Worm (Caenorhabditis elegans) whole organism, young adult: ENCODE data around the gene F52H3.6.

ENCODE experiments used
- C06A6.2 ChIP-seq: fragments of 200-800 bp; sonication (Bioruptor generic); conservative IDR thresholded peaks from 2 replicates; pipeline ENCODE4 v1.3.6; 2022; ENCODE audit warnings: missing genetic modification characterization, missing compliant biosample characterization
- D2030.7 ChIP-seq: fragments of 200-800 bp; sonication (Bioruptor generic); IDR thresholded peaks from 2 replicates; pipeline ENCODE4 v1.3.6; 2022; ENCODE audit warnings: missing genetic modification reagents, missing genetic modification characterization, missing compliant biosample characterization
- F22D6.2 ChIP-seq: sonication (generic microtip); optimal IDR thresholded peaks from 2 replicates; lab custom pipeline; 2016; ENCODE audit warnings: mild to moderate bottlenecking, missing genetic modification characterization, missing compliant biosample characterization
- F33H1.4 ChIP-seq: fragments of 200-800 bp; sonication (Bioruptor generic); IDR thresholded peaks from 2 replicates; pipeline ENCODE4 v1.3.6; 2022; ENCODE audit warnings: missing genetic modification reagents, missing genetic modification characterization, missing compliant biosample characterization
- F57C9.4 ChIP-seq: sonication (generic microtip); optimal IDR thresholded peaks from 2 replicates; lab custom pipeline; 2017; ENCODE audit warnings: mild to moderate bottlenecking, missing genetic modification characterization, missing compliant biosample characterization
- K11D2.4 ChIP-seq: fragments of 200-800 bp; sonication (Bioruptor generic); IDR thresholded peaks from 2 replicates; pipeline ENCODE4 v1.3.6; 2022; ENCODE audit warnings: missing genetic modification reagents, missing genetic modification characterization, missing compliant biosample characterization
- Y53F4B.3 ChIP-seq: fragments of 200-800 bp; sonication (Bioruptor generic); IDR thresholded peaks from 2 replicates; pipeline ENCODE4 v1.3.6; 2022; ENCODE audit warnings: missing genetic modification reagents, missing genetic modification characterization, missing compliant biosample characterization
- ZK185.1 ChIP-seq: sonication (generic microtip); optimal IDR thresholded peaks from 2 replicates; lab custom pipeline; 2016; ENCODE audit warnings: mild to moderate bottlenecking, missing genetic modification characterization, missing compliant biosample characterization; ENCODE audit not compliant: poor library complexity, severe bottlenecking
- athp-1 ChIP-seq: sonication (generic microtip); optimal IDR thresholded peaks from 2 replicates; lab custom pipeline; 2017; ENCODE audit warnings: mild to moderate bottlenecking, missing genetic modification characterization, missing compliant biosample characterization
- attf-6 ChIP-seq: fragments of 200-800 bp; sonication (Bioruptor generic); IDR thresholded peaks from 2 replicates; pipeline ENCODE4 v1.3.6; 2022; ENCODE audit warnings: missing genetic modification reagents, missing genetic modification characterization, missing compliant biosample characterization
- ceh-27 ChIP-seq: fragments of 200-800 bp; sonication (Bioruptor generic); optimal IDR thresholded peaks from 2 replicates; lab custom pipeline; 2018; ENCODE audit warnings: mild to moderate bottlenecking, missing genetic modification characterization, moderate library complexity, missing compliant biosample characterization
- ceh-40 ChIP-seq: fragments of 200-800 bp; sonication (Bioruptor generic); IDR thresholded peaks from 2 replicates; pipeline ENCODE4 v1.3.6; 2022; ENCODE audit warnings: missing genetic modification characterization, missing compliant biosample characterization
- chd-7 ChIP-seq: sonication (generic microtip); optimal IDR thresholded peaks from 2 replicates; lab custom pipeline; 2016; ENCODE audit warnings: mild to moderate bottlenecking, missing genetic modification characterization, moderate library complexity, missing compliant biosample characterization
- dpl-1 ChIP-seq: fragments of 150-350 bp; optimal IDR thresholded peaks from 2 replicates; lab custom pipeline; 2014; ENCODE audit warnings: missing biosample characterization, missing genetic modification reagents, missing genetic modification characterization
- hlh-26 ChIP-seq: fragments of 200-800 bp; sonication (Bioruptor generic); conservative IDR thresholded peaks from 2 replicates; pipeline ENCODE4 v1.3.6; 2022; ENCODE audit warnings: missing genetic modification reagents, missing genetic modification characterization, missing compliant biosample characterization
- hrde-1 ChIP-seq: sonication (generic microtip); optimal IDR thresholded peaks from 2 replicates; lab custom pipeline; 2016; ENCODE audit warnings: missing genetic modification characterization, mild to moderate bottlenecking, missing compliant biosample characterization, moderate library complexity, missing genotype, missing genetic modification reagents, borderline replicate concordance
- hsf-1 ChIP-seq: fragments of 200-800 bp; sonication (Bioruptor generic); IDR thresholded peaks from 2 replicates; pipeline ENCODE4 v1.3.6; 2022; ENCODE audit warnings: missing genetic modification reagents, missing genetic modification characterization, missing compliant biosample characterization
- lag-1 ChIP-seq: fragments of 200-800 bp; sonication (Bioruptor generic); IDR thresholded peaks from 2 replicates; pipeline ENCODE4 v1.3.6; 2022; ENCODE audit warnings: missing genetic modification reagents, missing genetic modification characterization, missing compliant biosample characterization
- lin-54 ChIP-seq: fragments of 200-800 bp; sonication (Bioruptor generic); optimal IDR thresholded peaks from 2 replicates; lab custom pipeline; 2018; ENCODE audit warnings: mild to moderate bottlenecking, missing genetic modification characterization, missing compliant biosample characterization
- madf-10 ChIP-seq: sonication (generic microtip); optimal IDR thresholded peaks from 2 replicates; lab custom pipeline; 2016; ENCODE audit warnings: mild to moderate bottlenecking, missing genetic modification characterization, missing compliant biosample characterization
- madf-3 ChIP-seq: fragments of 200-800 bp; sonication (Bioruptor generic); IDR thresholded peaks from 2 replicates; pipeline ENCODE4 v1.3.6; 2022; ENCODE audit warnings: missing genetic modification reagents, missing genetic modification characterization, missing compliant biosample characterization
- nfyb-1 ChIP-seq: fragments of 200-800 bp; sonication (Bioruptor generic); IDR thresholded peaks from 2 replicates; pipeline ENCODE4 v1.3.6; 2022; ENCODE audit warnings: missing genetic modification reagents, missing genetic modification characterization, missing compliant biosample characterization
- nhr-27 ChIP-seq: fragments of 200-800 bp; sonication (Bioruptor generic); optimal IDR thresholded peaks from 2 replicates; lab custom pipeline; 2018; ENCODE audit warnings: mild to moderate bottlenecking, missing genetic modification characterization, moderate library complexity, missing compliant biosample characterization
- rcor-1 ChIP-seq: fragments of 200-800 bp; sonication (Bioruptor generic); IDR thresholded peaks from 2 replicates; pipeline ENCODE4 v1.3.6; 2022; ENCODE audit warnings: missing genetic modification reagents, missing genetic modification characterization, missing compliant biosample characterization
- snpc-1.1 ChIP-seq: sonication (generic microtip); optimal IDR thresholded peaks from 2 replicates; lab custom pipeline; 2017; ENCODE audit warnings: missing genetic modification characterization, mild to moderate bottlenecking, missing compliant biosample characterization, antibody characterized with exemption, moderate library complexity, missing genotype, missing genetic modification reagents; ENCODE audit not compliant: insufficient read depth
- tbx-9 ChIP-seq: sonication (generic microtip); optimal IDR thresholded peaks from 2 replicates; lab custom pipeline; 2016; ENCODE audit warnings: borderline replicate concordance, missing genetic modification characterization, inconsistent platforms, missing compliant biosample characterization
- xnd-1 ChIP-seq: sonication (generic microtip); optimal IDR thresholded peaks from 2 replicates; lab custom pipeline; 2016; ENCODE audit warnings: missing genotype, missing genetic modification reagents, missing genetic modification characterization, missing compliant biosample characterization
- ztf-18 ChIP-seq: sonication (generic microtip); optimal IDR thresholded peaks from 2 replicates; lab custom pipeline; 2016; ENCODE audit warnings: missing genotype, mild to moderate bottlenecking, missing genetic modification characterization, missing compliant biosample characterization
- ztf-22 ChIP-seq: fragments of 200-800 bp; sonication (Bioruptor generic); optimal IDR thresholded peaks from 2 replicates; lab custom pipeline; 2018; ENCODE audit warnings: mild to moderate bottlenecking, missing genetic modification characterization, moderate library complexity, missing compliant biosample characterization
- ztf-28 ChIP-seq: fragments of 200-800 bp; sonication (Bioruptor generic); IDR thresholded peaks from 2 replicates; pipeline ENCODE4 v1.3.6; 2022; ENCODE audit warnings: missing genetic modification reagents, missing genetic modification characterization, missing compliant biosample characterization

Gene F52H3.6

DNA sequence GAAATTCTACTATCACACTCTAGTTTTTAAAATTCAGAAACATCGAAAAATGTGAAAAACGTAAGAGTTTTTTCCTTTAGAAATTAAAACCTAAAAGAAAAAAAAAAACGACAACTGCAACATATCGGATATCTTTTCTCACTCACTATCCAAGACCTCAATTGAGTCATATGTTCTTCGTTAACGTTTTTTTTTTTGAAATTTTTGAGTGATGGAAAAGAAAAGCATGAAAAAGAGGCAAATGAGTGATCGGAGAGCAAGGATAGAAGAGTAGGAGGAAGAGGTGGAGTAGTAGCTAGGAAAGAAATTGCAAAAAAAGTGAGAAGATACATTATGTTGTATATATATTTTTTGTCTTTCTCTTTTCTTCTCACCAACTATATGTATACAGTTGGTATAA is 38.7 kb downstream of the F52H3.6 start:
- no peak for TF ChIP-seq dpl-1
- no peak for TF ChIP-seq hrde-1 (tag; lab: Kevin White, UChicago)
- no peak for TF ChIP-seq hsf-1 (GFP tag; lab: Robert Waterston, UW)
- no peak for TF ChIP-seq F33H1.4 (GFP tag; lab: Robert Waterston, UW)
- TF ChIP-seq madf-3 (GFP tag; lab: Robert Waterston, UW) = no peak
- no peak for TF ChIP-seq nhr-27 (tag; lab: Kevin White, UChicago)
- no peak for TF ChIP-seq hlh-26 (GFP tag; lab: Robert Waterston, UW)
- TF ChIP-seq, all 124 proteins: peak for 0

DNA sequence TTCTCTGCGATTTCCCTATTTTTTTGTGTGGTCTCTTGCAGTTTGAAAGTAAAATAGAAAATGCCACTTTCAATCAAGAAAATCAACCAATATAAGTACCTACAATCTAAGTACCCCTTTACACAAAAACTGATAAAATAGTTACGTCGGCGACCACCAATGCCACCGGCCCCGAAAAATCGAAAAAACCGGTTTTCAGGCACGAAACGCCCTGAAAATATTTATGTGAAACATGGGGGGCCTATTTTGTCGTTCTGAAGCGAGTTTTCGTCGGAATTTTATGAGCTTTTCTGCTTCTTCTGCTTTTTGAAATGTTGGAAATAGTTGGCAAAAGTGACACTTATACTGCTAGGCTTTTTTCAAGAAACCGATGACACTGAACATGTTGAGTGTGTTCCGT is 39.6 kb downstream of the F52H3.6 start:
- no peak for TF ChIP-seq xnd-1 (tag; lab: Kevin White, UChicago)
- TF ChIP-seq D2030.7 (GFP tag; lab: Robert Waterston, UW) = no peak
- no peak for TF ChIP-seq nfyb-1 (GFP tag; lab: Robert Waterston, UW)
- TF ChIP-seq ceh-40 (GFP tag; lab: Robert Waterston, UW) = no peak

DNA sequence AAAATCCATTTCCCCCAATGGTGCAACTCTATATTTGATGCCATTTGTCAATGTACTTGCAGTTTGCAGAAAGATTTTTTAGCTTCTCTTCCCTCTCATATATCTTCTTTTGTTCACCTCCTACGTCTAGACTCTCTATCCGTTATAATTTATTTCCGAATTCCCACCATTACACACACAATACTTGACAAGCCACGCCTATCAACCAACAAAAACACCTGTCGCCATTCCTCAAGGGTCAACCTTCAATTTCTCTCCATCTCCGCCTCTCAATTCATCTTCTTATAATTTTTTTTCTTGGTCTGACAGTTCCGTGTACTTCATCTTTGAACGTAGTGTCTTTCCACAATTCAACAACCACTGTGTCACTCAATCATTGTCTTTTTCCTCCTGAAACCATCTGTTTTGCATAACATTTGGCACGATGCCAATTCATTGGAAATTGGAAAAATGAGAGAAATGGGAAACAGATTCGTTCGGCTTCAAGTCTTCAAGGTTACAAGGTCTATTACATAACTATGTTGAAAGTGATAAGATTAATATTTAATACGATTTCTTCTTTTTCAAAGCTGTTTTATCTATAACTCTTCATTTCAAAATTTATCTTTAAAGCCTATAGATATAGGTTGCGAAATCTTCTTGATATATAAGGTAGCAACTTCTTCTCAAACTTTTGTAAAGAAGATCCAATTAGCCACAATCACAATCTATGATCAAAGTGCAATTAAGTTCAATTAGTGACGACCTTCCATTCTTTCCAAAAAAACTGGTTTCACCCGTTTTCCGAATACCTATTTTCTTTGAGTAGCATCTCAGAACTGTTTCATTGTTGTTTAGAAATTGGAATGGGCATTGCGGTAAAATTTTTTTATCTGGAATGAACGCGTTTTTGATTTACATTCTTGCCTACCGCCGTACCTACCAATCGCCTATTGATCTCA is 41.3 kb downstream of the F52H3.6 start:
- 0 out of 2 replicates have a peak, but pooled peaks have one; percentile 30 for TF ChIP-seq madf-3 (GFP tag; lab: Robert Waterston, UW)
- TF ChIP-seq F33H1.4 (GFP tag; lab: Robert Waterston, UW) = no peak
- no peak for TF ChIP-seq athp-1 (tag; lab: Kevin White, UChicago)

- TF ChIP-seq F57C9.4 (tag; lab: Kevin White, UChicago) (no peak), ceh-27 (GFP tag; lab: Kevin White, UChicago) (peak; percentile 12), rcor-1 (no peak), madf-10 (tag; lab: Kevin White, UChicago) (no peak)
These were observed 43.3 kb downstream of the F52H3.6 start for ce11 chrII:9984866-9985336.

DNA sequence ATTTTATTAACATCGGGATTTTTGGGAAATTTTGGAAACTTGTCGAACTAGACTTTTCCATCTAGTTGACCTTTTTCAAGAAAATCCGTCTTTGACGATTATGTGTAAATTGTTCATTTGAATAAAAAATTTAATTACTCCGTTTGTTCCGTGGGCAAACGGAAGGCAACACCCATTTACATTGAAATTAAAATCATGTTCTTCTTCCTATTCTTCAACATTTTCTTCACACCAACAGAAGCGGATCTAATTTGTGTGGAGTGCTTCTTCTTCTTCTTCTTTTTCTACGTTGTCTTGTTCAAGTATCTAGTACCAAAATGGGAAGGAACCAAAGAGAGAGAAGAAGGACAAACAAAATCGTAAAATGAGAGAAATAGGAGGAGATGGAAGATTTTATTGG is 45.8 kb downstream of the F52H3.6 start:
- TF ChIP-seq attf-6 (GFP tag; lab: Robert Waterston, UW) (no peak), ztf-28 (no peak), ztf-22 (no peak), lin-54 (GFP tag; lab: Kevin White, UChicago) (no peak), K11D2.4 (GFP tag; lab: Robert Waterston, UW) (no peak), F22D6.2 (tag; lab: Kevin White, UChicago) (no peak), snpc-1.1 (tag; lab: Kevin White, UChicago) (no peak), tbx-9 (tag; lab: Kevin White, UChicago) (no peak), chd-7 (no peak), Y53F4B.3 (GFP tag; lab: Robert Waterston, UW) (no peak), ZK185.1 (tag; lab: Kevin White, UChicago) (no peak), ztf-18 (tag; lab: Kevin White, UChicago) (no peak), C06A6.2 (GFP tag; lab: Robert Waterston, UW) (no peak), ceh-27 (GFP tag; lab: Kevin White, UChicago) (no peak), lag-1 (GFP tag; lab: Robert Waterston, UW) (no peak)
